Worm (Caenorhabditis elegans) whole organism, midembryonic: ENCODE data around the gene dhs-12.

Source experiments
- T22C8.4 ChIP-seq: fragments of 200-800 bp; sonication (Bioruptor generic); IDR thresholded peaks from 2 replicates; pipeline ENCODE4 v1.3.6; 2022; ENCODE audit warnings: missing genetic modification characterization, missing compliant biosample characterization
- cog-1 ChIP-seq: sonication (generic microtip); optimal IDR thresholded peaks from 2 replicates; lab custom pipeline; 2016; ENCODE audit warnings: missing genetic modification characterization, missing compliant biosample characterization
- flt-1 ChIP-seq: fragments of 200-800 bp; sonication (Bioruptor generic); IDR thresholded peaks from 2 replicates; pipeline ENCODE4 v1.3.6; 2022; ENCODE audit warnings: missing genetic modification characterization, missing compliant biosample characterization
- klf-2 ChIP-seq: fragments of 200-800 bp; sonication (Bioruptor generic); conservative IDR thresholded peaks from 2 replicates; pipeline ENCODE4 v1.3.6; 2022; ENCODE audit warnings: missing genetic modification reagents, missing genetic modification characterization, missing compliant biosample characterization
- ref-1 ChIP-seq: fragments of 200-800 bp; sonication (Bioruptor generic); conservative IDR thresholded peaks from 2 replicates; pipeline ENCODE4 v1.3.6; 2022; ENCODE audit warnings: missing genetic modification reagents, missing genetic modification characterization, missing compliant biosample characterization
- tab-1 ChIP-seq: fragments of 200-800 bp; sonication (Bioruptor generic); IDR thresholded peaks from 2 replicates; pipeline ENCODE4 v1.3.6; 2022; ENCODE audit warnings: missing genetic modification characterization, missing compliant biosample characterization
- ztf-23 ChIP-seq: fragments of 200-800 bp; sonication (Bioruptor generic); IDR thresholded peaks from 2 replicates; pipeline ENCODE4 v1.3.6; 2022; ENCODE audit warnings: missing genetic modification reagents, missing genetic modification characterization, missing compliant biosample characterization

ce11 chrIV:10153479-10153878 lies 11.2 kb downstream of the dhs-12 start:
- TF ChIP-seq ztf-23 (GFP tag; lab: Robert Waterston, UW) (no peak), tab-1 (GFP tag; lab: Robert Waterston, UW) (no peak), flt-1 (no peak), klf-2 (GFP tag; lab: Robert Waterston, UW) (no peak), cog-1 (tag; lab: Kevin White, UChicago) (no peak), T22C8.4 (GFP tag; lab: Robert Waterston, UW) (no peak), ref-1 (GFP tag; lab: Robert Waterston, UW) (no peak)
